Fruit fly (Drosophila melanogaster) whole organism, wandering third instar larva: ENCODE results near the gene Pat1.

Experiments
- Abd-B ChIP-seq: fragments of >200 bp; optimal IDR thresholded peaks from 2 replicates; lab custom pipeline; 2017; ENCODE audit warnings: missing biosample characterization, missing genetic modification characterization
- CG32264 ChIP-seq: fragments of 200-800 bp; sonication (Bioruptor generic); optimal IDR thresholded peaks from 2 replicates; lab custom pipeline; 2016; ENCODE audit warnings: missing biosample characterization, missing genetic modification characterization
- CG9705 ChIP-seq: fragments of 200-800 bp; sonication (Bioruptor generic); optimal IDR thresholded peaks from 2 replicates; lab custom pipeline; 2018; ENCODE audit warnings: missing biosample characterization, mild to moderate bottlenecking, missing genetic modification characterization
- CrebA ChIP-seq: fragments of 200-800 bp; sonication (Bioruptor generic); optimal IDR thresholded peaks from 2 replicates; lab custom pipeline; 2016; ENCODE audit warnings: missing biosample characterization, mild to moderate bottlenecking, missing genetic modification characterization, borderline replicate concordance
- Dfd ChIP-seq: fragments of >200 bp; optimal IDR thresholded peaks from 2 replicates; lab custom pipeline; 2017; ENCODE audit warnings: missing biosample characterization, missing genetic modification characterization
- Dif ChIP-seq: fragments of 200-275, 200-300 bp; sonication (Bioruptor generic); optimal IDR thresholded peaks from 2 replicates; lab custom pipeline; 2018; ENCODE audit warnings: missing biosample characterization, missing genetic modification characterization; ENCODE audit not compliant: partially characterized antibody
- GATAd ChIP-seq: sonication (Bioruptor generic); optimal IDR thresholded peaks from 2 replicates; lab custom pipeline; 2016; ENCODE audit warnings: missing biosample characterization, missing genetic modification characterization
- HLH106 ChIP-seq: fragments of 200-800 bp; optimal IDR thresholded peaks from 3 replicates; lab custom pipeline; 2019; ENCODE audit warnings: missing biosample characterization, mild to moderate bottlenecking, missing genetic modification characterization, moderate library complexity
- Hnf4 ChIP-seq: fragments of 200-800 bp; sonication (Bioruptor generic); optimal IDR thresholded peaks from 2 replicates; lab custom pipeline; 2016; ENCODE audit warnings: missing biosample characterization, mild to moderate bottlenecking, missing genetic modification characterization
- Hr78 ChIP-seq: fragments of >200 bp; optimal IDR thresholded peaks from 2 replicates; lab custom pipeline; 2017; ENCODE audit warnings: missing biosample characterization, missing genetic modification characterization
- Hr83 ChIP-seq: fragments of 200-300 bp; sonication (Bioruptor generic); optimal IDR thresholded peaks from 2 replicates; lab custom pipeline; 2016; ENCODE audit warnings: missing biosample characterization, mild to moderate bottlenecking, missing genetic modification characterization, moderate library complexity; ENCODE audit not compliant: poor library complexity, severe bottlenecking
- Jra ChIP-seq: sonication (Bioruptor generic); optimal IDR thresholded peaks from 2 replicates; lab custom pipeline; 2016; ENCODE audit warnings: missing biosample characterization, missing genetic modification characterization
- Mio ChIP-seq: sonication (Bioruptor generic); optimal IDR thresholded peaks from 2 replicates; lab custom pipeline; 2016; ENCODE audit warnings: missing biosample characterization, missing genetic modification characterization
- Myc ChIP-seq: fragments of >200 bp; optimal IDR thresholded peaks from 2 replicates; lab custom pipeline; 2017
- N ChIP-seq: fragments of >200 bp; optimal IDR thresholded peaks from 2 replicates; lab custom pipeline; 2018; ENCODE audit warnings: missing biosample characterization, missing external identifiers, missing genetic modification characterization
- OdsH ChIP-seq: fragments of 200-800 bp; sonication (Bioruptor generic); optimal IDR thresholded peaks from 2 replicates; lab custom pipeline; 2016; ENCODE audit warnings: missing biosample characterization, mild to moderate bottlenecking, missing genetic modification characterization
- Rel ChIP-seq, 2 experiments: fragments of 200-800 bp; sonication (Bioruptor generic) in 1 of 2; optimal IDR thresholded peaks; 2 replicates in 1 of 2; 3 replicates in 1 of 2; lab custom pipeline; 2016 to 2019; ENCODE audit warnings: mild to moderate bottlenecking in 2 of 2, missing biosample characterization in 2 of 2, missing genetic modification characterization in 2 of 2, moderate library complexity in 1 of 2
- Sp1 ChIP-seq: fragments of 200-800 bp; sonication (Bioruptor generic); optimal IDR thresholded peaks from 3 replicates; lab custom pipeline; 2019; ENCODE audit warnings: missing biosample characterization, mild to moderate bottlenecking, missing genetic modification characterization, moderate library complexity
- Vsx2 ChIP-seq: fragments of 200-300, 225-300 bp; sonication (Bioruptor generic); optimal IDR thresholded peaks from 2 replicates; lab custom pipeline; 2018; ENCODE audit warnings: missing biosample characterization, missing genetic modification characterization; ENCODE audit not compliant: partially characterized antibody
- br ChIP-seq: fragments of 200-800 bp; sonication (Bioruptor generic); optimal IDR thresholded peaks from 2 replicates; lab custom pipeline; 2016; ENCODE audit warnings: missing biosample characterization, missing genetic modification characterization
- brk ChIP-seq: fragments of 200-800 bp; sonication (Bioruptor generic); optimal IDR thresholded peaks from 2 replicates; lab custom pipeline; 2016; ENCODE audit warnings: missing biosample characterization, mild to moderate bottlenecking, missing genetic modification characterization
- dl ChIP-seq, 2 experiments: fragments of 175-275, 200-275 bp in 1 of 2; fragments of 200-275 bp in 1 of 2; sonication (Bioruptor generic); optimal IDR thresholded peaks; lab custom pipeline; 2018; ENCODE audit warnings: mild to moderate bottlenecking in 2 of 2, missing biosample characterization in 2 of 2, missing genetic modification characterization in 2 of 2, moderate library complexity in 2 of 2; ENCODE audit not compliant: partially characterized antibody in 2 of 2, insufficient read depth in 1 of 2
- dmrt93B ChIP-seq: fragments of 200-800 bp; sonication (Bioruptor generic); optimal IDR thresholded peaks from 2 replicates; lab custom pipeline; 2018; ENCODE audit warnings: missing biosample characterization, mild to moderate bottlenecking, missing genetic modification characterization
- dsf ChIP-seq: sonication (Bioruptor generic); optimal IDR thresholded peaks from 2 replicates; lab custom pipeline; 2016; ENCODE audit warnings: missing biosample characterization, missing genetic modification characterization, borderline replicate concordance
- ey ChIP-seq: fragments of 200-800 bp; sonication (Bioruptor generic); optimal IDR thresholded peaks from 2 replicates; lab custom pipeline; 2016; ENCODE audit warnings: missing biosample characterization, missing genetic modification characterization
- foxo ChIP-seq, 2 experiments: fragments of 200-800 bp; sonication (Bioruptor generic); optimal IDR thresholded peaks; 2 replicates in 1 of 2; 3 replicates in 1 of 2; lab custom pipeline; 2016 to 2017; ENCODE audit warnings: missing biosample characterization in 2 of 2, missing genetic modification characterization in 2 of 2
- fru ChIP-seq: fragments of 200-800 bp; sonication (Bioruptor generic); optimal IDR thresholded peaks from 3 replicates; lab custom pipeline; 2016; ENCODE audit warnings: missing biosample characterization, mild to moderate bottlenecking, missing genetic modification characterization
- h ChIP-seq: fragments of 200-800 bp; sonication (Bioruptor generic); optimal IDR thresholded peaks from 3 replicates; lab custom pipeline; 2016; ENCODE audit warnings: missing biosample characterization, mild to moderate bottlenecking, missing genetic modification characterization
- jim ChIP-seq: fragments of 175-275, 200-325 bp; sonication (Bioruptor generic); optimal IDR thresholded peaks from 2 replicates; lab custom pipeline; 2016; ENCODE audit warnings: missing biosample characterization, mild to moderate bottlenecking, missing genetic modification characterization
- lola ChIP-seq: fragments of >200 bp; optimal IDR thresholded peaks from 2 replicates; lab custom pipeline; 2017; ENCODE audit warnings: missing biosample characterization, missing genetic modification characterization
- pan ChIP-seq: fragments of >200 bp; optimal IDR thresholded peaks from 2 replicates; lab custom pipeline; 2017
- psq ChIP-seq: fragments of 200-800 bp; sonication (Bioruptor generic); optimal IDR thresholded peaks from 3 replicates; lab custom pipeline; 2017; ENCODE audit warnings: missing biosample characterization, mild to moderate bottlenecking, missing genetic modification characterization, moderate library complexity
- rgr ChIP-seq: fragments of 200-800 bp; sonication (Bioruptor generic); optimal IDR thresholded peaks from 3 replicates; lab custom pipeline; 2016; ENCODE audit warnings: missing biosample characterization, mild to moderate bottlenecking, missing genetic modification characterization
- sage ChIP-seq: fragments of 200-800 bp; sonication (Bioruptor generic); optimal IDR thresholded peaks from 2 replicates; lab custom pipeline; 2016; ENCODE audit warnings: missing biosample characterization, mild to moderate bottlenecking, missing genetic modification characterization
- sv ChIP-seq: fragments of 200-800 bp; sonication (Bioruptor generic); optimal IDR thresholded peaks from 3 replicates; lab custom pipeline; 2016; ENCODE audit warnings: missing biosample characterization, missing genetic modification characterization
- tai ChIP-seq: sonication (Bioruptor generic); optimal IDR thresholded peaks from 2 replicates; lab custom pipeline; 2016; ENCODE audit warnings: missing biosample characterization, missing genetic modification characterization
- usp ChIP-seq: fragments of >200 bp; optimal IDR thresholded peaks from 2 replicates; lab custom pipeline; 2017; ENCODE audit warnings: missing biosample characterization, missing genetic modification characterization
- woc ChIP-seq: sonication (Bioruptor generic); optimal IDR thresholded peaks from 2 replicates; lab custom pipeline; 2016; ENCODE audit warnings: missing biosample characterization, mild to moderate bottlenecking, missing genetic modification characterization

Gene Pat1

DNA sequence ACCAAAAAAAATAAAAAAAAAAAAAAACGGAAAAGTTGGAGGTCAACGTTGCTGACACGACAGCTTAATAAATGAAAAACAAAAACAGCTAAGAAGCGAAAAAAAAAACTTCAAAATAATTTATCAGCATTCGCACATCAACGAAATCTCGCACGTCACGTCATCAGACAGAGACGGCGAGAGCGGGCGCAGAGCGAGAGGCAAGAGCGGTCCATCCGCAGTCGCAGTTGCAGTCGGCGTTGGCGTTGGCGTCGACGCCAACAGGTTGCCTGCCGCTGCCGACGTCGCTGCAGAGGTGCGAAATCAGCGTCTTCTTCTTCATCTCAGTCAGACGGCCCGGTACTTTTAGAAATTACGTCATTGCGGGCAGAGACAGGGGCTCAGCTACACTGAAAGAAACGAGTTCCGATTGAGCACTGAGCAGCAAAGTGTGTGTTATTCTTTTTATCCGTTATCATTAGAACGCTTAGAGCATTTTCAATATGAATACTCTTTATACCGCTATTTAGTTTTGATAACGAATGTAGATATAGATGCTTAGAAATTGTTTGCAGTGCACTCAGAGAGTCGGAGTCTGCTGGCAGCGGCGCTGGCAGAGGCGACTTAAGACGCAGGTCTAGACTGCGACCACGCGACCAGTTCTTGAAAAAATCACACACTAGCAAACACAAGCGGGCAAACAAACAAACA lies 41.0 kb upstream of the Pat1 start:
- TF ChIP-seq CG32264 (GFP tag; lab: Kevin White, UChicago) (peak; percentile 93), Vsx2 (GFP tag; lab: Kevin White, UChicago) (no peak), HLH106 (tag; lab: Kevin White, UChicago) (peak; percentile 97), woc (GFP tag; lab: Kevin White, UChicago) (peak; percentile 93), brk (no peak), CG9705 (peak; percentile 95), h (GFP tag; lab: Kevin White, UChicago) (peak; percentile 98), OdsH (GFP tag; lab: Kevin White, UChicago) (peak; percentile 95), sv (GFP tag; lab: Kevin White, UChicago) (peak; percentile 85), Hr78 (GFP tag; lab: Kevin White, UChicago) (no peak), fru (GFP tag; lab: Kevin White, UChicago) (peak; percentile 98), Dfd (GFP tag; lab: Kevin White, UChicago) (no peak), dmrt93B (GFP tag; lab: Kevin White, UChicago) (peak; percentile 95), Jra (GFP tag; lab: Kevin White, UChicago) (peak; percentile 95), jim (GFP tag; lab: Kevin White, UChicago) (no peak), pan (lab: Kevin White, UChicago) (no peak), dsf (GFP tag; lab: Kevin White, UChicago) (peak; percentile 67), Mio (GFP tag; lab: Kevin White, UChicago) (peak; percentile 62), CrebA (GFP tag; lab: Kevin White, UChicago) (no peak), usp (GFP tag; lab: Kevin White, UChicago) (no peak), Myc (lab: Kevin White, UChicago) (no peak), Abd-B (GFP tag; lab: Kevin White, UChicago) (no peak), lola (GFP tag; lab: Kevin White, UChicago) (no peak), Rel (GFP tag; optimal IDR thresholded peaks at IDR 0.05; lab: Kevin White, UChicago) (peak; percentile 94), Rel (tag; optimal IDR thresholded peaks at IDR 0.05; lab: Kevin White, UChicago) (peak; percentile 81), psq (peak; percentile 93), GATAd (GFP tag; lab: Kevin White, UChicago) (peak; percentile 78), foxo (GFP tag; optimal IDR thresholded peaks at IDR 0.05; lab: Kevin White, UChicago) (peak; percentile 84 to 98), N (GFP tag; lab: Kevin White, UChicago) (no peak), rgr (GFP tag; lab: Kevin White, UChicago) (peak; percentile 97), Dif (no peak), ey (GFP tag; lab: Kevin White, UChicago) (peak; percentile 98), Hr83 (GFP tag; lab: Kevin White, UChicago) (peak; percentile 47), Hnf4 (peak; percentile 95), Sp1 (peak; percentile 93), tai (GFP tag; lab: Kevin White, UChicago) (no peak), dl (GFP tag; optimal IDR thresholded peaks at IDR 0.05; lab: Kevin White, UChicago; ENCODE audit: insufficient read depth in 1 of 2, partially characterized antibody in 2 of 2) (no peak), sage (GFP tag; lab: Kevin White, UChicago) (peak; percentile 90), br (GFP tag; lab: Kevin White, UChicago) (peak; percentile 97)

DNA sequence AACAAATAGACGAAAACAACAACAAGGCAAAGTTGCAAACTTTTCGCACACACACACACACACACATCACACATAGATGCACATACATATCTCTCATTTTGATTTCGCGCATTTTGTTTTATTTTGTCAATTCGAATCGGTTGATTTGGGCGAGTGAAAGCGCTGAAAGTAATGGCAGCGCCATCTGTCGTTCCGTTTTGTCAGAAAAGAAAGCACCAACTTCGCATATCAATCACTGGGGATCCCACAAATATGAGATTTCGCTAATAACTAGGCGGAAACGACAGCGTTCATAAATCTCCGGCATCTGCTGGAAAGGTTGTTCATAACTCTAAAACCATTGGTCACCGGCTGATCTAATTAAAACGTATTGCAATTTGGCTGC lies 40.5 kb upstream of the Pat1 start:
- TF ChIP-seq usp (GFP tag; lab: Kevin White, UChicago) (no peak), Rel (GFP tag; optimal IDR thresholded peaks at IDR 0.05; lab: Kevin White, UChicago) (no peak), Rel (tag; optimal IDR thresholded peaks at IDR 0.05; lab: Kevin White, UChicago) (peak; percentile 84)
